Worm (Caenorhabditis elegans): Measurements from ENCODE around the gene C45B2.8.

DNA sequence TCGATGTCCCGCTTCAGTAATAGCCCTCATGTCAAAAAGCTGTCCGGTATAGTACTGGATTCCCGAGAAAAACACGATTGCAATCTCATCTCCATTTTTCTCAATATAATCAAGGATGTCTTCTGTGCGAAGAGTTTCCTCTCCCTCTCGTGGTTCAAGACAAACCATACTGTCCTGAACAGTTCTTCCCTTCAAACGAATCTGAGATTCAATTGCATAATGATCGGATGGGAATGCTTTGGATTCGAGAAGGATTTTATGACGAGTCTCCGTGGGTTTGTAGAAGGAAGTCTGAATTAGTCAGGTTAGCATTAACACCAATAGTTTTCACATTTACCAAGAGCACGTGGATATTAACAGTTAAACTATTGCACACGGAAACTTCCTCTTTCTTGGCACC, 20.2 kb downstream of the C45B2.8 start:
- TF ChIP-seq madf-9 (GFP tag; conservative IDR thresholded peaks at IDR 0.05) (no peak), daf-16 (GFP tag; optimal IDR thresholded peaks at IDR 0.05) (no peak), daf-16 (tag; optimal IDR thresholded peaks at IDR 0.05) (no peak), nhr-102 (tag; optimal IDR thresholded peaks at IDR 0.05) (no peak), fkh-10 (GFP tag; optimal IDR thresholded peaks at IDR 0.05) (no peak), ama-1 (optimal IDR thresholded peaks at IDR 0.05) (no peak), unc-39 (tag; optimal IDR thresholded peaks at IDR 0.05) (no peak), jun-1 (tag; optimal IDR thresholded peaks at IDR 0.05) (no peak), zag-1 (tag; optimal IDR thresholded peaks at IDR 0.05) (no peak), nhr-237 (tag; optimal IDR thresholded peaks at IDR 0.05) (no peak)
